Fruit fly (Drosophila melanogaster) S2 (cell line): ENCODE measurements around the gene Fign.
A peak's percentile ranks its signal among the peaks of the same experiment; 100 is the strongest.

Experiments
- CG8478 ChIP-seq: fragments of >200 bp; optimal IDR thresholded peaks from 2 replicates; lab custom pipeline; 2018
- CTCF ChIP-seq, 2 experiments: fragments of >200 bp; optimal IDR thresholded peaks; 2 replicates each; lab custom pipeline; 2018

Gene Fign

DNA sequence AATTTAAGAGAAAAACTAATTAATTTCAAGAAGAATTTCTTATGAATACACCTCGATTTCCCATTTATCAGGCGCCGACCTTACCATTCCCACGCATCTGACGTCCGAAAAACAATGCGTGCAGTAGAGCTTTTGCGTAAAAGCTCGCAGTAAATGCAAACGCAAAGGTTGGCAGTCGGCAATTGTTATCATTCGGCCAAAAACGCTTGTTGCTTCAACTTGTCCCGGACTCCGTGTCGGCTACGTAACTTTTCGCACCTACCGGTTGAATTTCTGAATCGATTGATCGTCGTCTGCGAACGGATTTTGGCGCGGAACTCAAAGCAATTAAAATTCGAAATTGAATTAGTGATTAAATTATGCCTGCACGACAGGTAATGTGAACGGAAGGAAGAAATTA lies 15.8 kb downstream of the Fign start, which contains the start of gene CG3277:
TSS of gene CG3277 (plus strand) at position 208 of the 400 bp plus-strand sequence.
- TF ChIP-seq CG8478 (no peak), CTCF (optimal IDR thresholded peaks at IDR 0.05; lab: Kevin White, UChicago) (no peak)

DNA sequence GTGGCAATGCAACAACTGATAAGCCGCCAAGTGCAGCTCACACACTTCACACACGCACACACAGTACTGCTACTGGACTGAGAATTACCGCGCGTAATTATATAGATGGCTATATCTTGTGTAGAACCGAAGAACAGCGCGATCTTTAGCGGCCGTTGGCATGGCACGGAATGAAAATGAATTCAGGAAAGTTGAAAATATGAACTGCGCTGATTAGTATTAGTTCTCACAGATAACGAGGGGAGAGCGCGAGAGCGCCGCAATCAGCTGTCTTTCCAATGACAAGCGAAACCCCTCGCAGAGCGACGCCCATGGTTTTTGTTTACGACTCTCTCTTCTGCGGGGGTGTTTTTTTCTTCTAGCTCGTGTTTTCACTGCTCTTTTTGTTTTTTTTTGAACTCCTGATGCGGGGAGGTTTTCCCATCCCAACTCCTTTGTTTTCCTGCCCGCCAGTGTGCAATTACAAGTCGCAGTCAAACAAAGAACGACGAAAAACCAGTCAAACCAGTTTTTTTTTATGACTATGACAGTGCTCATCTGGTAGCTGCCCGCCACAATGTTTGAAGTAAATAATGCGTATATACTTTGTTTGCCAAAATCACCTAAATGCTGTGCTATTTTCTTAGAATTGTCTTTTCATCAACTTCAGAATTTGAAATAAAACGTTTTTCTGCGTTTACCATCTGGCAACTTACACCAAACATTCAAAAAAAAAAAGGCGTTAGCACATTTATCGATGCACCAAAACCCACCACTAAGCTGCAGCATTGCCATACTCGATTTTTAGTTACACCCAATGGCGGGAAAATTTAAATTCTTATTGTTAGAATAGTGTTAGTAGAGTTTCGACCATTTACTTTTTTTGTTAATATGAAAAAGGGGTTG lies 16.5 kb downstream of the Fign start, which contains the start of gene CG9663:
TSS of gene CG9663 (minus strand) at position 173 of the 885 bp plus-strand sequence.
- TF ChIP-seq CG8478 (no peak), CTCF (optimal IDR thresholded peaks at IDR 0.05; lab: Kevin White, UChicago) (peak in 1 of 2 experiments; percentile 29)

DNA sequence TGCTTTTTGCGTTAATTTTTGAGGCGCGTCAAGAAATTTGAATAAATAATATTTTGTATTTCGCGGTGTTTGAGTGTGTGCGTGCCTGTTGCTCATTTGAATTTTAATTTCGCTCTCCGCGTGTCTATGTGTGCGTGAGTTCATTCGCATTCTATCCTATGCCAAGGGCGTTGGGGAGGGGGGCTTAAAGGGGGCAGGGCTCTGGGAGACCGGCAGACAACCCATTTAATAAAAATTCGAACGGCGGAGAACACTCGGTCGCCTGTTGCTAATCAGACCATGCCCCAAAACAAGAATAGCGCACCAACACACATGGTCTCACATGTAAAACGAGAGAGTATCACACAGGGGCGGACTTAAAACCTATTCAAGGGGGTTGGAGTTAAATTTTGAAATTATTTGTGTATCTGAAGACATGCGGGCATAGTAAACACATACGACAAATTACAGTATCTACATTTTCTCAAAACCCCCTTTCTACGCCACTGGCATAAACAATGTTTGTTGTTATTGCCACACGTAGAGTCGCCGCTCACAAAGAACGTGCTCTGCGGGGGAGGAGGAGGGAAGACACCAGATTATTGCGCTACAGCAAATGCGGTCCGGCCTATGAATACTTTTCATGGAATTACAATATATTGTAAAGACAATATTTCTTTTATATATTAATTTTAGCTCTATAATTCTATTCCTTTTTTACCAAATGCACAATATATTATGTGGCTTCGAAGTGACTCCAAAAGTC lies 17.7 kb downstream of the Fign start:
- no peak for TF ChIP-seq CG8478
- TF ChIP-seq CTCF (optimal IDR thresholded peaks at IDR 0.05; lab: Kevin White, UChicago) = no peak

DNA sequence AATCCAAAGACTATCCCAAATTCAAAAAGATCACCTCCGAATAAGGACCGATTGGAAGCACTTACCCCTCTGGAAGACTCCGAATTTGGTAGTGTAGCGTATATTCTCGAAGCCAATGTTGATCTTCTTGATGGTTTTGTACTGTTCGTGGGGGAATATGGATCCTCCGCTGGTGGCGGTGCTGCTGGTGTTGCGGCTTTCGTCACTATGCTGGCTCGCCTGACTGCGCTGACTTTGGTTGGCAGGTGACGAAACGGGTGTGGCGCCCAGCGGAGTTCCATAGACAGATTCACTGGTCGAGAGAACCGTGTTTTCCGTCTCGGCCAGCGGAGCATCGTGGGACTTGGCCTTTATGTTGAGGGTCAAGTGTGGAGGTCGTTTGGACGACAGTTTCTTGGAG lies 18.6 kb downstream of the Fign start:
- TF ChIP-seq CTCF (optimal IDR thresholded peaks at IDR 0.05; lab: Kevin White, UChicago) (no peak), CG8478 (no peak)

DNA sequence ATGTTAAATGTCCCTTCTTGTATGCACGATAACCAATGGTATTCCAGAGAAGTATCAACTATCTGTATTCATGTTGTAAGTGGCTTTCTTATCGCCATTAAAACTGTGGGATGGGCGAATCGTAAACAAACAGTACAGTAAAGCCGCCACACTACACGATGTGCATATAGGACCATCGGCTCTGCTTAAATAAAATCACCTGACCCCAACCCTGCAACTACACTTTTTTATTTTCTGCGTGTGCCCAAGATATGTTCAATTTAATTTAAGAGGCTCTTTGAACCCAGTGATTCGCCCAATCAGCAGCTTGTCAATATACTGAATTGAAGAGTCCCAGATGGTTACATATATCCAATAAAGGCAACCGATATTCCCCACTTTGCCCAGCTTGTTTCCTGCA lies 19.9 kb downstream of the Fign start:
- TF ChIP-seq CTCF (optimal IDR thresholded peaks at IDR 0.05; lab: Kevin White, UChicago) = no peak
- TF ChIP-seq CG8478 = no peak

DNA sequence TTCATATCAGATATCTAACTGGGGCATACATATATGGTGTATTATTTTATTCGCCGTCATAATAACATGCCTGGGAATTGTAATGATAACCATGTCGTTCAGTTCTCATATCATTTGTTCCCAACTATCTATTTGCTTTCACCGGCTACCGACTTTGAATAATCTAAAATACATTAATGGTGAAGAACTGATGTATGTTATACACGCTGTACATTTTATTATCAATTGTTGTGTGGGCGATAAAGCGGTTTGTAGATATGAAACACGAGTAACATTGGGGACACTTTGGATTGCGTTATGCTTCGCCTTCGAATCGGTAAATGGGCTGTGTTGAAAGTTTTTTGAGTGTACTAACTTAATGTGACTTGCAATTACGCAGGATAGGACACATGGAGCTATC lies 20.5 kb downstream of the Fign start:
- TF ChIP-seq CTCF (optimal IDR thresholded peaks at IDR 0.05; lab: Kevin White, UChicago) (no peak), CG8478 (no peak)

DNA sequence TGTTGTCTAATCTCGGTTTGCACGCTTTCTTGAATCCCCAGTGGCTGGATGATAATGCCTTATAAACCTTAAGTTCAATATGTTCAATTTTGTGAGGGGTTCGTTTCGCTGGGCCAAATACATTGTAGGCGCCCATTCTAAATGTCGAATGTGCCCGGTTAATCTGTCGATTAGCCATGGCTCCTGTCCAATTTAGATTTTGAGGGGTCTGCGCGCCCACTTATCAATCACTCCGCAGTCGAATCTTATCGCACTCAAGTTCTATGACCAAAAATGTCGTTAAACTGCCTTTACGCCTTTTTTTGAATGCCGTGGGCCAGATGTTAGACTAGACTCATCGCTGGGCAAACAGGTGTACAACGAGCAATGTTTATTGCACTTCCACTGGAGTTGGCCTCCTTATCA lies 21.6 kb downstream of the Fign start:
- TF ChIP-seq CG8478 = no peak
- no peak for TF ChIP-seq CTCF (optimal IDR thresholded peaks at IDR 0.05; lab: Kevin White, UChicago)

DNA sequence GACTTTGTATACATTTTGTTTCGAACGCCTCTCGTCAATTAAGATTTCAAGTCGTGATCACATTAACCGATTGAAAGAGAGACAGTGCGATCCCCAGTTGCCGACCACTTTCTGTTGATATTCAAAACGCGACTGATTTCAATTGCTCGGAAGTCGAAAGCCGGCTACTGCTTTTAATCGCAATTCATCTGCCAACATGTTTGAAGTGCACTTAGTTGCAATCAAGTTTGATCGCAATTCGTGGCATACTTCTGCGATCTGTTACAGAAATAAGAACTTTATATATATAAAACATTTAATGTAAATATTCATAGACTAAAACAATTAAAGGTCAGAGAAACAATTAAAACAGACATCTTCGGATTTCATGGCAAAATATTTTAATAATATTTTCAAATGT lies 25.1 kb downstream of the Fign start, which contains the start of gene CG9664:
TSS of gene CG9664 (minus strand) at position 135 of the 400 bp plus-strand sequence.
- TF ChIP-seq CTCF (optimal IDR thresholded peaks at IDR 0.05; lab: Kevin White, UChicago) (no peak), CG8478 (no peak)

DNA sequence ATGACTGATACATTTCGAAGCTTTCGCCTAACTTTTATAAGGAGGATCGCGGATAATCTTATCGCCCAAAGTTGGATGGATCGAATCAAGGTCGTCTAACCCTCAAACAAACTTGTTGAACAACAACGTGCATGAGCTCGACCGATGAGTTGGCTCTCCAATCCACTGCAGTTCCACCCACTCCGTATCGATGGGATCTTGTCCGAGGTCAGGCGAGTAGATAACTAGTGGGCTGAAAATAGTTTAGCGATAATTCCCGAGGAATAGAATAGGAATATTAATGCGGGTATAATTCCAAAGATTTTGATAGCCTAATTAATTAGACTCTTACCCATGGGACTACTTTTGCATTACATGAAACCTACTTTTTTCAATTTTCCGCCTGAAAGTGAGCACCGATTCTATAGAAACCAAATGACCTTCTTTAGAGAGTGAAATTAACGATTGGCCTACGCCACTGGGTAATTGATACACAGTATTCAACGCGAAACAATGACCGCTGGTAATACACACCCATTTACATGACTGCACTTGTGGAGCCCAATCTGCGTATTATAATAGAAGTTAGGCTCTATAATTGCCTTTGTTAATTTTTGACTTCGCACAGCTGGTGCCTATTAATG lies 25.8 kb downstream of the Fign start:
- no peak for TF ChIP-seq CG8478
- TF ChIP-seq CTCF (optimal IDR thresholded peaks at IDR 0.05; lab: Kevin White, UChicago) = no peak

DNA sequence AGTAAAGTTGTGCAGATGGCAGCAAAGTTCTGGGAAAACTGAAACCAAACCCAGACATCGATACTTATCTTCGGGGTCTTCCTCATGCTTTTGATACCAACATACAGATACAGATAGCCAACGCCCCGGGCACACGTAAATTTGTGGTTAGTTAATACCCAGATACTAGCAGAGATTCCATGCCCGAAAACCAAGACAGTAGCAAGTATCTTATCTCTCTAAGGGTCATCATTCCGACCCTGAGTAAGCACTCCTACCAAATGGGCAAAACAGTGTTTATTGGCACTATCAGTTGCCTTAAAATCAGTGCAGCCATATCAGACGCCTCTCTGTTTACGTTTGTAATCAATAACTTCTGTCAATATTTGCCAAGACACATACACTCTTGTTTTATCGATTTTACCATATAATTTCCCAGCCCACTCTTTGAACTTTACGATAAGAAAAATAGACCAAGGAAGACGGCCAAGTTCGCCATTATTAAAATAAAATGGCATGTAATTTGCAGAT lies 39.1 kb downstream of the Fign start, which contains the start of gene OtopLb:
TSS of gene OtopLb (minus strand) at position 51 of the 510 bp plus-strand sequence.
- TF ChIP-seq CG8478 (no peak), CTCF (optimal IDR thresholded peaks at IDR 0.05; lab: Kevin White, UChicago) (no peak)

DNA sequence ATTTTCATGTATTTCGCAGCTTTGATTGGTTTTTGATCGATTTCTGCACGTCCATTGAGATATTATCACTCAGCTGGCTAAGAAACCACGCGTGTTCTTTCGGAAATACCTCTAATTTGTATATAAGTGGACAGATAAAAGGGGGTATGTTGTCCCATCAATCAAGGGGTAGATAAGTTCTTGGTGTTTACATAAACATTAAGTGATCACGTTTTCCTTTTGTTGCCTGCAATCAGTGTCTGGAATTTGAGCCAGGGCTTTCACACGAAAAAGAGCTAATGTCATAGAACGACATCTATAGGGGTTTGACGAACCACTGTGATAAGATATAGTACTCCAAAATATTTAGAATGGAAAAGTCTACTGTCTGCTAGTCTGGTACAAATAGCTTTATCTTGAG lies 40.9 kb downstream of the Fign start:
- TF ChIP-seq CG8478 (no peak), CTCF (optimal IDR thresholded peaks at IDR 0.05; lab: Kevin White, UChicago) (no peak)

DNA sequence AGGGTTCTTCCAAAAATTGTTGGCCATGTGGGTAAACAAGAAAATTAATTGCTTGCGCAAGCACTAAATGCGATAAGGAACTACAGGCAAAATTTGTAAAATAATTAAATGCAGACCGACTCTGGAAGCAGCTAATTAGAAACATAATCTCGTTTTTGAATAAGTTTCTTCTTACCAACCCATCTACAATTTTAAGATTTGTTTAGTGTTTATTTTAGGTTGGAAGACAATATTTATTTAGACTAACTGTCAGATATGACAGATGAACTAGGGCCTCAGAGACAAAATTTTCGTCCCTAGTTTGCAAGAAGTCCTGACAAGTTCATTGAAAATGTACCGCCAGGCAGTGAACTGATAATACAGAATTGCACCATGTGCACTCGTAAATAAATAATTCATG lies 50.5 kb downstream of the Fign start, which contains the start of gene CG3347:
TSS of gene CG3347 (plus strand) at position 301 of the 400 bp plus-strand sequence.
- TF ChIP-seq CTCF (optimal IDR thresholded peaks at IDR 0.05; lab: Kevin White, UChicago) (no peak), CG8478 (no peak)
